Worm (Caenorhabditis elegans) whole organism, late embryonic: Measurements from ENCODE around the gene rcan-1.

Experiments
- K02D7.2 ChIP-seq: sonication (generic microtip); optimal IDR thresholded peaks from 2 replicates; lab custom pipeline; 2017; ENCODE audit warnings: mild to moderate bottlenecking, missing genetic modification characterization, missing compliant biosample characterization
- ama-1 ChIP-seq: fragments of 150-350 bp; optimal IDR thresholded peaks from 2 replicates; lab custom pipeline; 2014
- ceh-30 ChIP-seq: fragments of 150-350 bp; optimal IDR thresholded peaks from 2 replicates; lab custom pipeline; 2014; ENCODE audit warnings: missing biosample characterization, missing genetic modification characterization
- gmeb-2 ChIP-seq: sonication (generic microtip); optimal IDR thresholded peaks from 2 replicates; lab custom pipeline; 2016; ENCODE audit warnings: missing genetic modification characterization, inconsistent platforms, missing compliant biosample characterization
- hlh-30 ChIP-seq: sonication (generic microtip); optimal IDR thresholded peaks from 2 replicates; lab custom pipeline; 2017; ENCODE audit warnings: antibody characterized with exemption, missing genetic modification characterization, missing compliant biosample characterization; ENCODE audit not compliant: insufficient read depth
- lin-11 ChIP-seq: fragments of 200-800 bp; sonication (Bioruptor generic); optimal IDR thresholded peaks from 2 replicates; lab custom pipeline; 2018; ENCODE audit warnings: mild to moderate bottlenecking, missing genetic modification characterization, missing compliant biosample characterization
- nhr-232 ChIP-seq: sonication (generic microtip); optimal IDR thresholded peaks from 2 replicates; lab custom pipeline; 2016; ENCODE audit warnings: missing genetic modification characterization, missing compliant biosample characterization
- pag-3 ChIP-seq: sonication (generic microtip); optimal IDR thresholded peaks from 2 replicates; lab custom pipeline; 2016; ENCODE audit warnings: missing compliant biosample characterization, missing genetic modification characterization, borderline replicate concordance
- tbx-2 ChIP-seq: sonication (generic microtip); optimal IDR thresholded peaks from 2 replicates; lab custom pipeline; 2016; ENCODE audit warnings: missing genetic modification characterization, missing compliant biosample characterization
- unc-55 ChIP-seq: sonication (generic microtip); optimal IDR thresholded peaks from 2 replicates; lab custom pipeline; 2017; ENCODE audit warnings: missing biosample characterization, missing genetic modification reagents, missing genetic modification characterization
- unc-86 ChIP-seq: sonication (generic microtip); optimal IDR thresholded peaks from 2 replicates; lab custom pipeline; 2016; ENCODE audit warnings: missing genetic modification characterization, missing compliant biosample characterization

ce11 chrIII:5675384-5675984, 8.4 kb downstream of the rcan-1 start:
- TF ChIP-seq ama-1 (lab: Kevin White, UChicago): no peak
- TF ChIP-seq unc-86 (tag; lab: Kevin White, UChicago): no peak
- no peak for TF ChIP-seq hlh-30 (tag; lab: Kevin White, UChicago)
- no peak for TF ChIP-seq K02D7.2 (tag; lab: Kevin White, UChicago)
- no peak for TF ChIP-seq gmeb-2
- TF ChIP-seq pag-3 (tag; lab: Kevin White, UChicago): no peak
- no peak for TF ChIP-seq unc-55 (GFP tag; lab: Kevin White, UChicago)
- TF ChIP-seq nhr-232 (tag; lab: Kevin White, UChicago): no peak
- TF ChIP-seq ceh-30 (tag; lab: Kevin White, UChicago): no peak
- TF ChIP-seq tbx-2 (tag; lab: Kevin White, UChicago): no peak
- TF ChIP-seq lin-11 (tag; lab: Kevin White, UChicago): no peak
